Fruit fly (Drosophila melanogaster): ENCODE results near the gene CG6793.

CG6793 gene

dm6 chr3L:12037449-12038163 lies 4.6 kb upstream of the CG6793 start:
- no peak for TF ChIP-seq CG4617 (GFP tag; optimal IDR thresholded peaks at IDR 0.05; ENCODE audit: borderline replicate concordance)
- TF ChIP-seq CG17612 (GFP tag; IDR thresholded peaks at IDR 0.05): no peak
- TF ChIP-seq nom (GFP tag; optimal IDR thresholded peaks at IDR 0.05): no peak
- TF ChIP-seq CG18011 (GFP tag; optimal IDR thresholded peaks at IDR 0.05): no peak
- no peak for TF ChIP-seq CG33213 (GFP tag; optimal IDR thresholded peaks at IDR 0.05)
- TF ChIP-seq H2.0 (GFP tag; IDR thresholded peaks at IDR 0.05): 0 out of 2 replicates have a peak, but pooled peaks have one; percentile 27
- TF ChIP-seq Rfx (GFP tag; IDR thresholded peaks at IDR 0.05): peak; percentile 52; the same call in 1 of the 2 replicates
- peak; percentile 73 for TF ChIP-seq phol (tag; optimal IDR thresholded peaks at IDR 0.05)
- TF ChIP-seq CG10274 (GFP tag; optimal IDR thresholded peaks at IDR 0.05): no peak
- peak; percentile 5 for TF ChIP-seq HHEX (GFP tag; optimal IDR thresholded peaks at IDR 0.05)
- TF ChIP-seq nerfin-1 (tag; optimal IDR thresholded peaks at IDR 0.05): no peak
- TF ChIP-seq Dref (GFP tag; IDR thresholded peaks at IDR 0.05): no peak
- TF ChIP-seq chm (GFP tag; IDR thresholded peaks at IDR 0.05): peak; percentile 40; the same call in 1 of the 2 replicates
- peak; percentile 79 for TF ChIP-seq CG4820 (GFP tag; optimal IDR thresholded peaks at IDR 0.05)
- TF ChIP-seq Antp (GFP tag; optimal IDR thresholded peaks at IDR 0.05): no peak
- TF ChIP-seq CG2875 (GFP tag; optimal IDR thresholded peaks at IDR 0.05): no peak
- peak; percentile 31 for TF ChIP-seq ttk (GFP tag; IDR thresholded peaks at IDR 0.05)
- no peak for TF ChIP-seq Dip3 (GFP tag; optimal IDR thresholded peaks at IDR 0.05)
- TF ChIP-seq CG15073 (GFP tag; optimal IDR thresholded peaks at IDR 0.05): no peak
- no peak for TF ChIP-seq schlank (tag; optimal IDR thresholded peaks at IDR 0.05)
- TF ChIP-seq grn (GFP tag; optimal IDR thresholded peaks at IDR 0.05): peak; percentile 38
- TF ChIP-seq CG9817 (tag; optimal IDR thresholded peaks at IDR 0.05): no peak
- TF ChIP-seq scrt (GFP tag; optimal IDR thresholded peaks at IDR 0.05): no peak
- no peak for TF ChIP-seq Vsx1 (GFP tag; optimal IDR thresholded peaks at IDR 0.05)
- TF ChIP-seq CG13123 (GFP tag; optimal IDR thresholded peaks at IDR 0.05): no peak
- peak; percentile 12 for TF ChIP-seq CG1529 (GFP tag; optimal IDR thresholded peaks at IDR 0.05)
- no peak for TF ChIP-seq BtbVII (GFP tag; optimal IDR thresholded peaks at IDR 0.05)
- TF ChIP-seq peb (GFP tag; IDR thresholded peaks at IDR 0.05): 0 out of 2 replicates have a peak, but pooled peaks have one; percentile 23
- TF ChIP-seq gro (GFP tag; optimal IDR thresholded peaks at IDR 0.05): no peak
- no peak for TF ChIP-seq zen2 (GFP tag; IDR thresholded peaks at IDR 0.05; ENCODE audit: partially characterized antibody)
- no peak for TF ChIP-seq CG15011 (GFP tag; optimal IDR thresholded peaks at IDR 0.05)
- no peak for TF ChIP-seq luna (GFP tag; optimal IDR thresholded peaks at IDR 0.05)
- no peak for TF ChIP-seq Hey (tag; optimal IDR thresholded peaks at IDR 0.05)
- no peak for TF ChIP-seq cad (GFP tag; optimal IDR thresholded peaks at IDR 0.05)
- peak; percentile 35 for TF ChIP-seq gem (tag; optimal IDR thresholded peaks at IDR 0.05)
- peak; percentile 71 for TF ChIP-seq row (GFP tag; IDR thresholded peaks at IDR 0.05)
- no peak for TF ChIP-seq Dll (GFP tag; IDR thresholded peaks at IDR 0.05; ENCODE audit: partially characterized antibody)
- TF ChIP-seq CG11560 (tag; IDR thresholded peaks at IDR 0.05): 0 out of 3 replicates have a peak, but pooled peaks have one; percentile 28
- TF ChIP-seq lilli (GFP tag; optimal IDR thresholded peaks at IDR 0.05): peak; percentile 30
- TF ChIP-seq repo (GFP tag; optimal IDR thresholded peaks at IDR 0.05): peak; percentile 62
- TF ChIP-seq CG1024 (GFP tag; IDR thresholded peaks at IDR 0.05): peak; percentile 59
- TF ChIP-seq Fer3 (tag; optimal IDR thresholded peaks at IDR 0.05): no peak
- peak; percentile 59; the same call in 1 of the 2 replicates for TF ChIP-seq ranshi (GFP tag; IDR thresholded peaks at IDR 0.05)
- TF ChIP-seq ro (GFP tag; IDR thresholded peaks at IDR 0.05): peak; percentile 53
- TF ChIP-seq CG9215 (GFP tag; IDR thresholded peaks at IDR 0.05): 0 out of 2 replicates have a peak, but pooled peaks have one; percentile 14
- TF ChIP-seq Optix (GFP tag; IDR thresholded peaks at IDR 0.05): no peak
- no peak; the same call in 1 of the 2 replicates for TF ChIP-seq CG14667 (GFP tag; IDR thresholded peaks at IDR 0.05)
- no peak for TF ChIP-seq CG34224 (GFP tag; IDR thresholded peaks at IDR 0.05; ENCODE audit: partially characterized antibody)
- TF ChIP-seq CG6654 (GFP tag; optimal IDR thresholded peaks at IDR 0.05): peak; percentile 19
- TF ChIP-seq Aef1 (GFP tag; IDR thresholded peaks at IDR 0.05): 0 out of 3 replicates have a peak, but pooled peaks have one; percentile 30
